Fruit fly (Drosophila melanogaster) whole organism, prepupa: ENCODE measurements around the gene CG13288.
A peak's percentile ranks its signal among the peaks of the same experiment; 100 is the strongest.

Experiments used
- Blimp-1 ChIP-seq: fragments of 200-800 bp; sonication (Bioruptor generic); optimal IDR thresholded peaks from 3 replicates; lab custom pipeline; 2017; ENCODE audit warnings: missing biosample characterization, missing genetic modification characterization, mild to moderate bottlenecking, moderate library complexity, missing genetic modification reagents
- CG10631 ChIP-seq: fragments of 200-800 bp; sonication (Bioruptor generic); optimal IDR thresholded peaks from 2 replicates; lab custom pipeline; 2016; ENCODE audit warnings: missing biosample characterization, missing genetic modification characterization
- CG10669 ChIP-seq: fragments of 200-800 bp; sonication (Bioruptor generic); optimal IDR thresholded peaks from 3 replicates; lab custom pipeline; 2018; ENCODE audit warnings: missing biosample characterization, mild to moderate bottlenecking, missing genetic modification characterization, moderate library complexity
- CG11762 ChIP-seq: fragments of 200-800 bp; sonication (Bioruptor generic); optimal IDR thresholded peaks from 3 replicates; lab custom pipeline; 2016; ENCODE audit warnings: missing biosample characterization, missing genetic modification characterization; ENCODE audit not compliant: insufficient read depth
- CG11902 ChIP-seq: fragments of 200-800 bp; sonication (Bioruptor generic); optimal IDR thresholded peaks from 3 replicates; lab custom pipeline; 2016; ENCODE audit warnings: missing biosample characterization, missing genetic modification characterization
- CG15336 ChIP-seq: fragments of 200-800 bp; sonication (Bioruptor generic); IDR thresholded peaks from 2 replicates; pipeline ENCODE4 v1.3.6; 2022; ENCODE audit warnings: missing biosample characterization, missing genetic modification characterization
- CG16779 ChIP-seq: fragments of 200-800 bp; sonication (Bioruptor generic); optimal IDR thresholded peaks from 3 replicates; lab custom pipeline; 2017; ENCODE audit warnings: missing biosample characterization, mild to moderate bottlenecking, missing genetic modification characterization
- CG3032 ChIP-seq: fragments of 200-800 bp; optimal IDR thresholded peaks from 2 replicates; lab custom pipeline; 2019; ENCODE audit warnings: missing biosample characterization, mild to moderate bottlenecking, missing genetic modification characterization, moderate library complexity
- CG31627 ChIP-seq: fragments of 200-800 bp; sonication (Bioruptor generic); optimal IDR thresholded peaks from 3 replicates; lab custom pipeline; 2016; ENCODE audit warnings: missing biosample characterization, missing genetic modification characterization
- CG32006 ChIP-seq: fragments of 200-800 bp; sonication (Bioruptor generic); optimal IDR thresholded peaks from 3 replicates; lab custom pipeline; 2017; ENCODE audit warnings: missing biosample characterization, mild to moderate bottlenecking, missing genetic modification characterization
- CG34406 ChIP-seq: fragments of 200-800 bp; sonication (Bioruptor generic); optimal IDR thresholded peaks from 3 replicates; lab custom pipeline; 2016; ENCODE audit warnings: missing biosample characterization, missing genetic modification characterization
- CG4318 ChIP-seq: fragments of 200-800 bp; sonication (Bioruptor generic); optimal IDR thresholded peaks from 3 replicates; lab custom pipeline; 2017; ENCODE audit warnings: missing biosample characterization, mild to moderate bottlenecking, missing genetic modification characterization
- CG6163 ChIP-seq: fragments of 200-800 bp; sonication (Bioruptor generic); IDR thresholded peaks from 3 replicates; pipeline ENCODE4 v1.3.6; 2022; ENCODE audit warnings: missing biosample characterization, missing genetic modification characterization
- CG6276 ChIP-seq: fragments of 200-800 bp; sonication (Bioruptor generic); optimal IDR thresholded peaks from 2 replicates; lab custom pipeline; 2017; ENCODE audit warnings: missing biosample characterization, mild to moderate bottlenecking, missing genetic modification characterization
- CG6808 ChIP-seq: fragments of 200-800 bp; sonication (Bioruptor generic); optimal IDR thresholded peaks from 3 replicates; lab custom pipeline; 2017; ENCODE audit warnings: missing biosample characterization, missing genetic modification characterization, mild to moderate bottlenecking, moderate library complexity, missing genetic modification reagents
- CG6854 ChIP-seq: fragments of 200-800 bp; sonication (Bioruptor generic); optimal IDR thresholded peaks from 2 replicates; lab custom pipeline; 2017; ENCODE audit warnings: missing biosample characterization, mild to moderate bottlenecking, missing genetic modification characterization
- CG7368 ChIP-seq: fragments of 200-800 bp; sonication (Bioruptor generic); optimal IDR thresholded peaks from 3 replicates; lab custom pipeline; 2016; ENCODE audit warnings: missing biosample characterization, missing genetic modification characterization
- CG8119 ChIP-seq: fragments of 200-800 bp; sonication (Bioruptor generic); IDR thresholded peaks from 3 replicates; pipeline ENCODE4 v1.3.6; 2022; ENCODE audit warnings: missing biosample characterization, missing genetic modification characterization
- CG9139 ChIP-seq: fragments of 200-800 bp; sonication (Bioruptor generic); optimal IDR thresholded peaks from 3 replicates; lab custom pipeline; 2017; ENCODE audit warnings: missing biosample characterization, mild to moderate bottlenecking, missing genetic modification characterization
- Eip75B ChIP-seq: fragments of 200-800 bp; sonication (Bioruptor generic); optimal IDR thresholded peaks from 3 replicates; lab custom pipeline; 2016; ENCODE audit warnings: missing biosample characterization, missing genetic modification characterization
- Eip78C ChIP-seq: fragments of 200-800 bp; sonication (Bioruptor generic); peaks from one replicate; lab custom pipeline; 2016; ENCODE audit warnings: missing biosample characterization, missing genetic modification characterization
- Eip93F ChIP-seq: fragments of 200-800 bp; sonication (Bioruptor generic); optimal IDR thresholded peaks from 2 replicates; lab custom pipeline; 2016; ENCODE audit warnings: missing biosample characterization, mild to moderate bottlenecking, missing genetic modification characterization
- Ets21C ChIP-seq: fragments of 200-800 bp; sonication (Bioruptor generic); optimal IDR thresholded peaks from 3 replicates; lab custom pipeline; 2016; ENCODE audit warnings: missing biosample characterization, missing genetic modification characterization
- Hr39 ChIP-seq: fragments of 200-800 bp; sonication (Bioruptor generic); optimal IDR thresholded peaks from 2 replicates; lab custom pipeline; 2016; ENCODE audit warnings: missing biosample characterization, missing genetic modification characterization
- Lpt ChIP-seq: fragments of 200-800 bp; sonication (Bioruptor generic); optimal IDR thresholded peaks from 3 replicates; lab custom pipeline; 2016; ENCODE audit warnings: missing biosample characterization, missing genetic modification characterization
- Met ChIP-seq: fragments of 200-800 bp; sonication (Bioruptor generic); optimal IDR thresholded peaks from 3 replicates; lab custom pipeline; 2016; ENCODE audit warnings: missing biosample characterization, missing genetic modification characterization
- OdsH ChIP-seq: fragments of 200-800 bp; sonication (Bioruptor generic); optimal IDR thresholded peaks from 3 replicates; lab custom pipeline; 2016; ENCODE audit warnings: missing biosample characterization, missing genetic modification characterization
- Smox ChIP-seq: fragments of 200-800 bp; sonication (Bioruptor generic); optimal IDR thresholded peaks from 3 replicates; lab custom pipeline; 2016; ENCODE audit warnings: missing biosample characterization, missing genetic modification characterization
- Sox14 ChIP-seq: fragments of 200-800 bp; sonication (Bioruptor generic); optimal IDR thresholded peaks from 3 replicates; lab custom pipeline; 2016; ENCODE audit warnings: missing biosample characterization, missing genetic modification characterization
- achi ChIP-seq: fragments of 200-800 bp; sonication (Bioruptor generic); optimal IDR thresholded peaks from 3 replicates; lab custom pipeline; 2016; ENCODE audit warnings: missing biosample characterization, missing genetic modification characterization
- acj6 ChIP-seq: fragments of 200-800 bp; sonication (Bioruptor generic); optimal IDR thresholded peaks from 3 replicates; lab custom pipeline; 2016; ENCODE audit warnings: missing biosample characterization, missing genetic modification characterization
- cyc ChIP-seq: fragments of 200-800 bp; sonication (Bioruptor generic); optimal IDR thresholded peaks from 3 replicates; lab custom pipeline; 2016; ENCODE audit warnings: missing biosample characterization, missing genetic modification characterization
- dac ChIP-seq: fragments of 200-800 bp; sonication (Bioruptor generic); optimal IDR thresholded peaks from 2 replicates; lab custom pipeline; 2017; ENCODE audit warnings: missing biosample characterization, mild to moderate bottlenecking, missing genetic modification characterization
- dsx ChIP-seq: fragments of 200-800 bp; optimal IDR thresholded peaks from 3 replicates; lab custom pipeline; 2019; ENCODE audit warnings: missing biosample characterization, mild to moderate bottlenecking, missing genetic modification characterization, moderate library complexity; ENCODE audit not compliant: poor library complexity, severe bottlenecking
- eg ChIP-seq: fragments of 200-800 bp; sonication (Bioruptor generic); IDR thresholded peaks from 3 replicates; pipeline ENCODE4 v1.3.6; 2022; ENCODE audit warnings: missing biosample characterization, missing genetic modification characterization
- esn ChIP-seq: fragments of 200-800 bp; sonication (Bioruptor generic); optimal IDR thresholded peaks from 2 replicates; lab custom pipeline; 2016; ENCODE audit warnings: missing biosample characterization, mild to moderate bottlenecking, missing genetic modification characterization, moderate library complexity
- fd59A ChIP-seq: fragments of 200-800 bp; sonication (Bioruptor generic); optimal IDR thresholded peaks from 2 replicates; lab custom pipeline; 2017; ENCODE audit warnings: missing biosample characterization, mild to moderate bottlenecking, missing genetic modification characterization, missing genetic modification reagents
- fd85E ChIP-seq: fragments of 200-800 bp; sonication (Bioruptor generic); optimal IDR thresholded peaks from 3 replicates; lab custom pipeline; 2016; ENCODE audit warnings: missing biosample characterization, missing genetic modification characterization
- lz ChIP-seq: fragments of 200-800 bp; sonication (Bioruptor generic); optimal IDR thresholded peaks from 3 replicates; lab custom pipeline; 2016; ENCODE audit warnings: missing biosample characterization, missing genetic modification characterization
- net ChIP-seq: fragments of 200-800 bp; sonication (Bioruptor generic); optimal IDR thresholded peaks from 3 replicates; lab custom pipeline; 2016; ENCODE audit warnings: missing biosample characterization, missing genetic modification characterization
- pdm3 ChIP-seq: fragments of 200-800 bp; sonication (Bioruptor generic); optimal IDR thresholded peaks from 3 replicates; lab custom pipeline; 2016; ENCODE audit warnings: missing biosample characterization, missing genetic modification characterization
- salr ChIP-seq, 2 experiments: fragments of 200-800 bp; sonication (Bioruptor generic); optimal IDR thresholded peaks; 3 replicates each; lab custom pipeline; 2016 to 2018; ENCODE audit warnings: missing biosample characterization in 2 of 2, missing genetic modification characterization in 2 of 2, mild to moderate bottlenecking in 1 of 2
- spab ChIP-seq: fragments of 200-800 bp; sonication (Bioruptor generic); optimal IDR thresholded peaks from 2 replicates; lab custom pipeline; 2017; ENCODE audit warnings: missing biosample characterization, mild to moderate bottlenecking, missing genetic modification characterization, missing genetic modification reagents
- ss ChIP-seq, 2 experiments: fragments of 200-800 bp; sonication (Bioruptor generic); optimal IDR thresholded peaks; 2 replicates in 1 of 2; 3 replicates in 1 of 2; lab custom pipeline; 2017 to 2018; ENCODE audit warnings: mild to moderate bottlenecking in 2 of 2, missing biosample characterization in 2 of 2, missing genetic modification characterization in 2 of 2, moderate library complexity in 1 of 2
- topi ChIP-seq: fragments of 200-800 bp; sonication (Bioruptor generic); optimal IDR thresholded peaks from 3 replicates; lab custom pipeline; 2016; ENCODE audit warnings: missing biosample characterization, missing genetic modification characterization

The CG13288 gene

DNA sequence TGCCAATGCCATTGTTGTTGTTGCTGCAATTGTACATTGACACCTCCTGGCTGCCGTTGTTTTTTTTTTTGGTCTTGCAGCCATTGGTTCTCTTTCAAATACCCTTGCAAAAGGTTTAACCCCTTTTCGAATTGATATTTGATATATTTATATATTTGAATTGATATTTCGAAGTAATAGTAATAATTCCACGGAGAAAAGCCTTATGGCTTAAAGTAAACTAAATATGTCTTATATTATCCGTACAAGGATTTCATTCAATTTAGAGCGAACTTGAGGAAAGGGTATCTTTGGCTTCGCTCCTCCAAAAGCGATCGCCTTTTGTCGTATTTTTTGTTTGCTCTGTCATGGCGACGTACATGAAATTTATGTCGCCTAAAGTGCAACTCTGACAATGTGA lies 34.3 kb downstream of the CG13288 start (continued):
- TF ChIP-seq CG10669 = peak; percentile 41
- TF ChIP-seq Hr39 (GFP tag; lab: Kevin White, UChicago) = peak; percentile 10
- TF ChIP-seq CG7368 = no peak
- peak; percentile 7 for TF ChIP-seq Eip75B (GFP tag; lab: Kevin White, UChicago)
- no peak for TF ChIP-seq CG31627
- peak; percentile 19 for TF ChIP-seq Met
- peak; percentile 32 for TF ChIP-seq CG10631 (GFP tag; lab: Kevin White, UChicago)
- no peak for TF ChIP-seq fd85E (GFP tag; lab: Kevin White, UChicago)
- peak; percentile 10 for TF ChIP-seq topi (GFP tag; lab: Kevin White, UChicago)
- TF ChIP-seq salr (GFP tag; optimal IDR thresholded peaks at IDR 0.05; lab: Kevin White, UChicago) = no peak
- TF ChIP-seq CG4318 = no peak
- TF ChIP-seq acj6 = peak; percentile 13
- TF ChIP-seq CG11902 (GFP tag; lab: Kevin White, UChicago) = no peak
- TF ChIP-seq Smox (GFP tag; lab: Kevin White, UChicago) = no peak

dm6 chr3L:5943348-5943904 lies 36.2 kb downstream of the CG13288 start:
- TF ChIP-seq Lpt (peak; percentile 51), spab (peak; percentile 40), CG10669 (peak; percentile 24), ss (GFP tag; optimal IDR thresholded peaks at IDR 0.05; lab: Kevin White, UChicago) (peak; percentile 76 to 93), CG10631 (GFP tag; lab: Kevin White, UChicago) (peak; percentile 9), CG6276 (GFP tag; lab: Kevin White, UChicago) (peak; percentile 17), CG9139 (GFP tag; lab: Kevin White, UChicago) (peak; percentile 69), Eip78C (peak; percentile 59), CG15336 (peak; percentile 40; the same call in 1 of the 2 replicates), net (peak; percentile 14), lz (GFP tag; lab: Kevin White, UChicago) (no peak), eg (GFP tag; lab: Robert Waterston, UW) (peak; percentile 65; the same call in 2 of the 3 replicates), dsx (peak; percentile 12), CG6163 (peak; percentile 52; the same call in 2 of the 3 replicates), Eip75B (GFP tag; lab: Kevin White, UChicago) (peak; percentile 46), CG3032 (tag; lab: Kevin White, UChicago) (peak; percentile 16), CG8119 (GFP tag; lab: Robert Waterston, UW) (peak; percentile 73; the same call in 2 of the 3 replicates), CG6808 (GFP tag; lab: Kevin White, UChicago) (peak; percentile 72), achi (no peak), Hr39 (GFP tag; lab: Kevin White, UChicago) (no peak), pdm3 (GFP tag; lab: Kevin White, UChicago) (no peak), fd59A (GFP tag; lab: Kevin White, UChicago) (no peak), CG16779 (tag; lab: Kevin White, UChicago) (peak; percentile 66)

DNA sequence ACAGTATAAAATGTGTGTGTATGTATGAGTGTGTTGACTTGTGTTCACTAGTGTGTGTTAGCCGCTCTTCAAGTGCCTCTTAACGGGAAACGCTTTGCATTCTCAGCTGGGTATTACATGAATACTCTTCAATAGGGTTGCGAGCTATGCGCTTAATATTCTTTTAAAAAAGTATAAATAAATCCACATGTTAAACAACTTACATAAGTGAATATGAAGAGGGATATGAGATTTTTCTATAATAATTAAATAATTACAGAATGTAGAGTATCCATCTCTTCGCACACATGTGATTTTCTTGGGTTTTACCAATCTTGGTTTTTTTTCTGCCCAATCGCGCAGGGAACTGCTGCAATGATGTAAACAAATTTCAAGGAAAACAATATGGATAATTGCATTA lies 38.4 kb downstream of the CG13288 start:
- no peak for TF ChIP-seq Lpt
- TF ChIP-seq spab = peak; percentile 48
- TF ChIP-seq fd85E (GFP tag; lab: Kevin White, UChicago) = no peak
- no peak for TF ChIP-seq Smox (GFP tag; lab: Kevin White, UChicago)
- peak; percentile 57 for TF ChIP-seq CG3032 (tag; lab: Kevin White, UChicago)
- TF ChIP-seq net = no peak
- no peak for TF ChIP-seq CG11762 (GFP tag; lab: Kevin White, UChicago)
- TF ChIP-seq Eip75B (GFP tag; lab: Kevin White, UChicago) = no peak
- TF ChIP-seq CG10631 (GFP tag; lab: Kevin White, UChicago) = peak; percentile 26
- peak; percentile 13 for TF ChIP-seq esn (GFP tag; lab: Kevin White, UChicago)
- peak; percentile 58 for TF ChIP-seq CG10669
- peak; percentile 79; the same call in 2 of the 3 replicates for TF ChIP-seq CG6163
- no peak for TF ChIP-seq Eip93F (GFP tag; lab: Kevin White, UChicago)
- no peak for TF ChIP-seq CG34406
- TF ChIP-seq Eip78C = peak; percentile 75
- peak; percentile 33 for TF ChIP-seq OdsH
- TF ChIP-seq achi = peak; percentile 33
- no peak for TF ChIP-seq CG6854 (GFP tag; lab: Kevin White, UChicago)
- TF ChIP-seq dac (GFP tag; lab: Kevin White, UChicago) = no peak
- peak; percentile 9 for TF ChIP-seq CG9139 (GFP tag; lab: Kevin White, UChicago)
- TF ChIP-seq CG4318 = no peak
- TF ChIP-seq CG6808 (GFP tag; lab: Kevin White, UChicago) = peak; percentile 55
- TF ChIP-seq CG32006 = peak; percentile 54
- TF ChIP-seq Met = peak; percentile 27
- peak; percentile 20 for TF ChIP-seq cyc
- TF ChIP-seq fd59A (GFP tag; lab: Kevin White, UChicago) = no peak
- TF ChIP-seq Blimp-1 (GFP tag; lab: Kevin White, UChicago) = no peak
- TF ChIP-seq Ets21C (GFP tag; lab: Kevin White, UChicago) = no peak
- TF ChIP-seq lz (GFP tag; lab: Kevin White, UChicago) = no peak
- TF ChIP-seq Sox14 = peak; percentile 1
